Fruit fly (Drosophila melanogaster): ENCODE results near the gene Atg1.
A peak's percentile ranks its signal among the peaks of the same experiment; 100 is the strongest.

The Atg1 gene

DNA sequence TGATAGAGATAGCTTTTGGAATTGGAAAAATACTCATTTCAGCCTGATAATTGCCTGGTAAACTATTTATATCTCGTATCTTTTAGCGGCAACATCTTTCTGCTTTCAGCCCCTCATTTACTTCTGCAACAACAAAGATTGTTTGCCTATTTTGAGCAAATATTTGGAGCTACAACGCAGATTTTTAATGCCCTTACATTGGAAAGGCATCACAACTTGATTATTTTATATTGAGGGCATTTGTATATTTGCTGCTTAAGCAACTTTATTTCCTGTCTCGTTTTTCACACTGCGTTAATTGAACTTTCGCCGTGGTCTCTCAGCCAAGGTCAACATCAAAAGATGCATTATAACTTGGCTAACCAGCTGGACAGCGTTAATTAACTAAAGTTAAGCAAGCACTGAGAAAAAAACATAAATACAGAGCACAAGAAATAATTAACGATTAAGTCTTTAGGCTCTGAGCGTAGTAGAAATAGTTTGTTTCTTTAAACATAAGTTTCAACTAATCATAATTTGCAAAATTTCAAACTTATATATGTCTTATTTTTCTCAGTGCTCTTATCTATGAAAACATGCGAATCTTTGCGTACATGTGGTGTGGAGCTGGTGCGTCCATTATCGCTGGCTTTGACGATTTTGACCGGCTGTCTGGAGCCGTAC is 26.5 kb upstream of the Atg1 start (continued):
- TF ChIP-seq Scr (GFP tag; IDR thresholded peaks at IDR 0.05; ENCODE audit: partially characterized antibody) (no peak), NFAT (GFP tag; IDR thresholded peaks at IDR 0.05) (no peak), cato (GFP tag; optimal IDR thresholded peaks at IDR 0.05; ENCODE audit: borderline replicate concordance) (no peak), lab (GFP tag; optimal IDR thresholded peaks at IDR 0.05) (peak; percentile 35), bowl (GFP tag; IDR thresholded peaks at IDR 0.05) (no peak), ssp (GFP tag; IDR thresholded peaks at IDR 0.05) (no peak), CG9609 (GFP tag; optimal IDR thresholded peaks at IDR 0.05) (peak; percentile 49), Antp (GFP tag; optimal IDR thresholded peaks at IDR 0.05) (peak; percentile 37), CG7786 (GFP tag; optimal IDR thresholded peaks at IDR 0.05) (peak; percentile 41), Xrp1 (GFP tag; IDR thresholded peaks at IDR 0.05) (peak; percentile 70; the same call in 1 of the 2 replicates), chif (GFP tag; optimal IDR thresholded peaks at IDR 0.05) (peak in 1 of 2 experiments; percentile 22), CG4328 (GFP tag; optimal IDR thresholded peaks at IDR 0.05) (no peak), nerfin-2 (GFP tag; IDR thresholded peaks at IDR 0.05; ENCODE audit: partially characterized antibody) (no peak), gsb-n (tag; optimal IDR thresholded peaks at IDR 0.05) (no peak), Doc3 (GFP tag; IDR thresholded peaks at IDR 0.05; ENCODE audit: partially characterized antibody) (no peak), CG9797 (GFP tag; optimal IDR thresholded peaks at IDR 0.05) (no peak), Oli (tag; optimal IDR thresholded peaks at IDR 0.05) (peak; percentile 62), Dip2 (GFP tag; IDR thresholded peaks at IDR 0.05) (no peak), scrt (GFP tag; optimal IDR thresholded peaks at IDR 0.05) (no peak), CG7963 (GFP tag; IDR thresholded peaks at IDR 0.05; ENCODE audit: partially characterized antibody) (no peak), CG13296 (GFP tag; optimal IDR thresholded peaks at IDR 0.05) (no peak), CG17912 (GFP tag; optimal IDR thresholded peaks at IDR 0.05) (no peak), CG1647 (GFP tag; optimal IDR thresholded peaks at IDR 0.05) (no peak), CG7928 (GFP tag; optimal IDR thresholded peaks at IDR 0.05) (no peak), CG1603 (tag; optimal IDR thresholded peaks at IDR 0.05) (peak; percentile 25), CG11398 (GFP tag; optimal IDR thresholded peaks at IDR 0.05) (no peak), gro (GFP tag; optimal IDR thresholded peaks at IDR 0.05) (peak; percentile 41), trh (GFP tag; optimal IDR thresholded peaks at IDR 0.05) (no peak), Camta (GFP tag; optimal IDR thresholded peaks at IDR 0.05) (peak; percentile 12), zen (tag; optimal IDR thresholded peaks at IDR 0.05) (no peak), CG13775 (GFP tag; optimal IDR thresholded peaks at IDR 0.05) (peak; percentile 57), Myb (GFP tag; optimal IDR thresholded peaks at IDR 0.05) (no peak), CG30403 (GFP tag; optimal IDR thresholded peaks at IDR 0.05) (peak; percentile 74), Blimp-1 (GFP tag; optimal IDR thresholded peaks at IDR 0.05) (no peak), CG12236 (GFP tag; optimal IDR thresholded peaks at IDR 0.05) (no peak), cas (GFP tag; IDR thresholded peaks at IDR 0.05) (no peak), Lhr (GFP tag; optimal IDR thresholded peaks at IDR 0.05) (no peak), hb (GFP tag; IDR thresholded peaks at IDR 0.05; ENCODE audit: partially characterized antibody) (no peak), Mad (GFP tag; optimal IDR thresholded peaks at IDR 0.05) (no peak), Ravus (GFP tag; IDR thresholded peaks at IDR 0.05) (no peak; the same call in 1 of the 2 replicates), CG8944 (GFP tag; optimal IDR thresholded peaks at IDR 0.05) (peak; percentile 31), ap (GFP tag; IDR thresholded peaks at IDR 0.05) (no peak), Gug (GFP tag; IDR thresholded peaks at IDR 0.05) (no peak), Atf6 (GFP tag; IDR thresholded peaks at IDR 0.05) (no peak), ato (GFP tag; IDR thresholded peaks at IDR 0.05; ENCODE audit: partially characterized antibody) (no peak), CG8478 (optimal IDR thresholded peaks at IDR 0.05) (no peak), CG15601 (tag; optimal IDR thresholded peaks at IDR 0.05) (no peak), tap (tag; optimal IDR thresholded peaks at IDR 0.05) (peak; percentile 7), CG11085 (GFP tag; IDR thresholded peaks at IDR 0.05) (no peak), CG32767 (GFP tag; IDR thresholded peaks at IDR 0.05) (no peak), CG9876 (GFP tag; optimal IDR thresholded peaks at IDR 0.05) (no peak)

All from whole organism, embryonic.